Worm (Caenorhabditis elegans): ENCODE measurements around the gene lbp-2.

The lbp-2 gene

ce11 chrX:3223135-3223534, 37.3 kb upstream of the lbp-2 start:
- TF ChIP-seq nhr-43 (tag; optimal IDR thresholded peaks at IDR 0.05; ENCODE audit: poor library complexity, severe bottlenecking) (no peak), pha-4 (tag; optimal IDR thresholded peaks at IDR 0.05) (peak; percentile 2)

ce11 chrX:3226348-3227229, 33.8 kb upstream of the lbp-2 start:
- TF ChIP-seq pha-4 (tag; optimal IDR thresholded peaks at IDR 0.05) = peak; percentile 7
- TF ChIP-seq elt-2 (tag; optimal IDR thresholded peaks at IDR 0.05) = peak; percentile 31
- TF ChIP-seq pqm-1 (tag; optimal IDR thresholded peaks at IDR 0.05) = peak; percentile 37
- TF ChIP-seq nhr-237 (tag; optimal IDR thresholded peaks at IDR 0.05) = no peak

- no peak for TF ChIP-seq nhr-76 (tag; optimal IDR thresholded peaks at IDR 0.05)
- TF ChIP-seq egl-27 (tag; optimal IDR thresholded peaks at IDR 0.05) = no peak
- TF ChIP-seq ceh-82 (tag; optimal IDR thresholded peaks at IDR 0.05) = no peak
- no peak for TF ChIP-seq ceh-9 (tag; optimal IDR thresholded peaks at IDR 0.05)
- TF ChIP-seq lin-39 (tag; optimal IDR thresholded peaks at IDR 0.05) = no peak
- no peak for TF ChIP-seq ztf-4 (tag; optimal IDR thresholded peaks at IDR 0.05)
- no peak for TF ChIP-seq elt-3 (tag; optimal IDR thresholded peaks at IDR 0.05)
- TF ChIP-seq unc-62 (GFP tag; optimal IDR thresholded peaks at IDR 0.05) = no peak
Measured at ce11 chrX:3228701-3229100, 31.7 kb upstream of the lbp-2 start.

- TF ChIP-seq nhr-28 (tag; optimal IDR thresholded peaks at IDR 0.05) (no peak), elt-3 (tag; optimal IDR thresholded peaks at IDR 0.05) (no peak), ztf-11 (tag; optimal IDR thresholded peaks at IDR 0.05) (no peak), egl-5 (tag; optimal IDR thresholded peaks at IDR 0.05) (no peak), ceh-16 (tag; optimal IDR thresholded peaks at IDR 0.05) (no peak), nhr-23 (tag; optimal IDR thresholded peaks at IDR 0.05) (no peak), hmg-11 (tag; optimal IDR thresholded peaks at IDR 0.05) (no peak), unc-39 (tag; optimal IDR thresholded peaks at IDR 0.05) (no peak), lin-15B (tag; optimal IDR thresholded peaks at IDR 0.05) (no peak), lin-39 (tag; optimal IDR thresholded peaks at IDR 0.05) (no peak), aly-2 (tag; optimal IDR thresholded peaks at IDR 0.05) (no peak)
Measured at ce11 chrX:3230575-3230974, 29.8 kb upstream of the lbp-2 start.

- TF ChIP-seq unc-62 (GFP tag; optimal IDR thresholded peaks at IDR 0.05) = no peak
- TF ChIP-seq pqm-1 (tag; optimal IDR thresholded peaks at IDR 0.05) = peak; percentile 92
- no peak for TF ChIP-seq hmg-11 (tag; optimal IDR thresholded peaks at IDR 0.05)
- peak; percentile 95 for TF ChIP-seq elt-2 (tag; optimal IDR thresholded peaks at IDR 0.05)
- no peak for TF ChIP-seq mdl-1 (tag; optimal IDR thresholded peaks at IDR 0.05)
- TF ChIP-seq sea-2 (GFP tag; optimal IDR thresholded peaks at IDR 0.05) = no peak
- peak; percentile 41 for TF ChIP-seq jun-1 (tag; optimal IDR thresholded peaks at IDR 0.05)
Measured at ce11 chrX:3235358-3235816, 25.0 kb upstream of the lbp-2 start, which contains the start of gene F28B4.3. Gene F28B4.3 (minus strand): TSS chrX:3235408.

ce11 chrX:3243614-3244013, 16.8 kb upstream of the lbp-2 start, which contains the start of gene irg-7:
Gene irg-7 (minus strand): TSS chrX:3243636.
- TF ChIP-seq snpc-4 (tag; optimal IDR thresholded peaks at IDR 0.05) (no peak), fkh-2 (tag; optimal IDR thresholded peaks at IDR 0.05) (no peak), nhr-77 (tag; optimal IDR thresholded peaks at IDR 0.05) (no peak), pqm-1 (tag; optimal IDR thresholded peaks at IDR 0.05) (peak; percentile 74), nhr-23 (tag; optimal IDR thresholded peaks at IDR 0.05) (no peak), elt-2 (tag; optimal IDR thresholded peaks at IDR 0.05) (peak; percentile 79), tbx-2 (tag; optimal IDR thresholded peaks at IDR 0.05) (no peak), nhr-25 (tag; optimal IDR thresholded peaks at IDR 0.05) (no peak)
